Worm (Caenorhabditis elegans): Measurements from ENCODE around the gene srj-29.

Gene srj-29

ce11 chrV:16103594-16103993 lies 28.1 kb downstream of the srj-29 start, which contains the start of gene argk-1:
Gene argk-1 (plus strand): TSS chrV:16103894.
- TF ChIP-seq unc-62 (GFP tag; optimal IDR thresholded peaks at IDR 0.05): no peak

DNA sequence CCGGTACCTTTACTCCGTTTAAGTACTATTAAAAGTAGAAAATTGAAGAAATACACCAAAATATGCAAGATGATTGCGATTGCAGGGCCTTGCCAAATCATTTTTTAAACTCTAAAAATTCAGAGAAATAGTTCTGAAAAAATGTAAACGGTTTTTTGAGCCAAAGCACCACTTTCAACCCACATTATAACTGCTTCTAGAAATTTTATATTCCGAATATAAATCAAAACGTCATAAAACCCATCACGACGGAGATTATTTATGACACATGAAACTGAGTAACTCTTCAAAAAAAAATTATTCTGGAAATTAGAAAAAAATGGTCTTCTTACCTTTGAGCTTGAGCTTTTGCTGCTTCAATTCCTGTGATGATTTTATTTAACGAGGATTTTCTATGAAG lies 38.8 kb downstream of the srj-29 start, which contains the start of gene srxa-16:
Gene srxa-16, minus strand, starts transcription at position 101 of the 400 bp plus-strand sequence.
- TF ChIP-seq unc-62 (GFP tag; optimal IDR thresholded peaks at IDR 0.05): no peak

DNA sequence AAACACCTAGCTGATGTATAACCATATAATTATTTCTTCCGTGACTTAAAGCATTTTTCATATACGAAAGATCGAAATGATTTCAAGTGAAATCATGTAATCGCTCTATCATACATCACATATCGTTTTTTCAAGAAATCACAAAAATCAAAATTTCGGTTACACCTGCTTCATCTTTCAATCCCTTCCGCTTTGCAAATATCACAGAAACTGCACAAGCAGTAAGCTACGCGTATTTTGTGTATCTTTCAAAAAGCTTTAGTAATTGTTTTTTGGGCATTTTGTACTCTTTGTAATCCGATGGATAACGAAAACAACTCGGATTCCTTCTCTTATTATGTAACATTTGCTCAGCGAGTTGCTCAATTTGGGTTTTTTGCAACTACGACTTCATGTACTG lies 39.9 kb downstream of the srj-29 start, which contains the start of gene str-25:
Gene str-25, plus strand, starts transcription at position 301 of the 400 bp plus-strand sequence.
- no peak for TF ChIP-seq unc-62 (GFP tag; optimal IDR thresholded peaks at IDR 0.05)

DNA sequence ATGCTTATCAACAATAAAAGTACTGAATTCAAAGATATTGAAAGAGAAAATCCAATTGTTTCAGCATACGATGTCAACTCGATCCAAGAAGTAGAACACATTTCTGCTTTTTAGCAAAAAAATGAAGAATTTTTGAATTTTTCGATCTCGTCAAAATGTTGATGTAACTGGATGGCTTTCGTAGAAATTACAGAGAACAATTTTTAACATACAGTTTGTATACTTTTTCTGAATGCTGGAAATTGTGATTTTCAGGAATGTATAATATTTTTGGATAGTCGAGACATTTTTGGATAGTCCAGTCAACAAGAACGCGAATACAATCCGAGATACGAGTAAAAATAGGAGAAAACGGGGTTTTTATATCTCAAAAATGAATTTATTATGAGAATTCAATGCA lies 43.1 kb downstream of the srj-29 start, which contains the start of gene str-103:
Gene str-103, minus strand, starts transcription at position 101 of the 400 bp plus-strand sequence.
- no peak for TF ChIP-seq unc-62 (GFP tag; optimal IDR thresholded peaks at IDR 0.05)

DNA sequence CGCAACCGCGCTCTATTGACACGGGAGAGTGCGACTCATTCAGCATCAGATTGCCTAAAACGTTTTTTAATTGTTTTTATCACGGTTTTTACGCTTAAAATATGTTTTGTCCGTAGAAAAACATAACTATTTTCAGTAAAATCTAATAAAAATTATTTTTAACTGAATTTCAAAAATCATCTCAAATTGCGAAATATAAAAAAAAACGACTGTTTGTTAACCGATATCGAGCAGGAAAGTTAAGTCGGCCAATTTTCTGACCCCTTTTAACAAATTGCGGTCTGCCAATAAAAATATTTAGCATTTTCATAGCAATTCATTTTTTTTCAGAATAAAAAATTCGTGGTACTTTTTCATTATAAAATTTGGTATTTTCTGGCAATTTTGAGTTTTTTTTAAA lies 45.0 kb downstream of the srj-29 start:
- no peak for TF ChIP-seq unc-62 (GFP tag; optimal IDR thresholded peaks at IDR 0.05)

ce11 chrV:16120922-16121321 lies 45.5 kb downstream of the srj-29 start, which contains the start of gene skr-3:
Gene skr-3 (plus strand): TSS chrV:16121084.
- no peak for TF ChIP-seq unc-62 (GFP tag; optimal IDR thresholded peaks at IDR 0.05)

- no peak for TF ChIP-seq unc-62 (GFP tag; optimal IDR thresholded peaks at IDR 0.05)
Measured at ce11 chrV:16121451-16121850, 46.0 kb downstream of the srj-29 start.

DNA sequence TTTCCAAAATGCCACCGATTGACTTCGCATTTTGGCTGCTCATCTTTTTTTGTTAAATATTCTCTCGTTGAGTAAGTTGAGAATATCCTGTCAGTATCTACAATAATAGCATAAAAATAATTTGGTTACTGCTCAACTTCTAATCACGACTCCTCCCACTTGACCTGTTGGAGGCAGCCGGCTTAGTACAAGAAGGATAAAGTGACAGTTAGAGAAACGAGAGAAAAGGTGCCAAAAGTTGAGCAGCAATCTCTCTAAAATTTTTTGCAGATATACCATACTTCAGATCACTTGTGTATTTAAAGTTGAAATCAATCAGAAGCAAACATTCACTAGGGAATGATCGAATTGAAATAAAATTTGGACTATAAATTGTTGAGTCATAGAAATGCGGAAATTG lies 49.3 kb downstream of the srj-29 start, which contains the start of gene nhr-111:
Gene nhr-111, minus strand, starts transcription at position 101 of the 400 bp plus-strand sequence.
- TF ChIP-seq unc-62 (GFP tag; optimal IDR thresholded peaks at IDR 0.05): no peak
